Fruit fly (Drosophila melanogaster): ENCODE measurements around the gene CG42813.

Gene CG42813

DNA sequence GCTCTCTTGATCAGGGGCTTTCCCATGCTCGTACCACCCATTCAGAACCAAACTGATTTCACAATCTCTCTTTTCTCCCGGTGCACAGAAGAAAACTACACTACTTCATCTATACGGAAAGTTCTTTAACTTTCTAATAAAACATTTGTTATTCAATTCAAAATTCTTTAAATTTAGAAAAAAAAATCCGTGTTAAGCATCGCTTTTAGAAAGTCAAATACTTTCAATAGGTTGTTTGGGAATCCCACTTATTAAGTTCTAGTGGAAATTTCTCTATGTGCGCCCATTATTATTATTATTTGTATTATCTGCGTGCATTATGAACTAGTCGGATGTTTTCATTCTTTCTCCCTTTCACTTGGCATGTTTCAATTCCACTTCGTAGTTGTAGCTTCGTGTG is 35.3 kb downstream of the CG42813 start (continued):
- TF ChIP-seq cyc (GFP tag; optimal IDR thresholded peaks at IDR 0.05) (no peak), Gug (GFP tag; IDR thresholded peaks at IDR 0.05) (peak; percentile 62), CG1621 (tag; optimal IDR thresholded peaks at IDR 0.05) (no peak), CG10631 (GFP tag; optimal IDR thresholded peaks at IDR 0.05) (no peak), CG8119 (GFP tag; IDR thresholded peaks at IDR 0.05) (peak; percentile 69), CG10669 (GFP tag; optimal IDR thresholded peaks at IDR 0.05) (peak; percentile 8), CG9139 (GFP tag; optimal IDR thresholded peaks at IDR 0.05) (no peak), CG31627 (GFP tag; optimal IDR thresholded peaks at IDR 0.05) (no peak), CG6163 (GFP tag; IDR thresholded peaks at IDR 0.05) (peak; percentile 46; the same call in 1 of the 3 replicates), CG8632 (GFP tag; optimal IDR thresholded peaks at IDR 0.05) (no peak), fd85E (GFP tag; optimal IDR thresholded peaks at IDR 0.05) (no peak), CG3032 (tag; optimal IDR thresholded peaks at IDR 0.05) (peak; percentile 10), CG11762 (GFP tag; optimal IDR thresholded peaks at IDR 0.05; ENCODE audit: insufficient read depth) (no peak), Hr39 (GFP tag; optimal IDR thresholded peaks at IDR 0.05) (no peak), Sox102F (GFP tag; optimal IDR thresholded peaks at IDR 0.05) (no peak), Eip93F (GFP tag; optimal IDR thresholded peaks at IDR 0.05) (no peak), ss (GFP tag; optimal IDR thresholded peaks at IDR 0.05) (no peak), CG34406 (GFP tag; optimal IDR thresholded peaks at IDR 0.05) (no peak), fd59A (GFP tag; optimal IDR thresholded peaks at IDR 0.05) (no peak), CG8319 (GFP tag; optimal IDR thresholded peaks at IDR 0.05) (no peak), vri (GFP tag; optimal IDR thresholded peaks at IDR 0.05) (no peak), Smox (GFP tag; optimal IDR thresholded peaks at IDR 0.05) (no peak), Blimp-1 (GFP tag; optimal IDR thresholded peaks at IDR 0.05) (no peak), Lpt (GFP tag; optimal IDR thresholded peaks at IDR 0.05) (no peak), lz (GFP tag; optimal IDR thresholded peaks at IDR 0.05) (no peak), achi (GFP tag; optimal IDR thresholded peaks at IDR 0.05) (peak; percentile 12), OdsH (GFP tag; optimal IDR thresholded peaks at IDR 0.05) (peak; percentile 20), CG11294 (GFP tag; IDR thresholded peaks at IDR 0.05) (no peak), CG11902 (GFP tag; optimal IDR thresholded peaks at IDR 0.05) (no peak), Sox15 (GFP tag; optimal IDR thresholded peaks at IDR 0.05) (no peak), CG6808 (GFP tag; optimal IDR thresholded peaks at IDR 0.05) (no peak), net (GFP tag; optimal IDR thresholded peaks at IDR 0.05) (peak; percentile 14), topi (GFP tag; optimal IDR thresholded peaks at IDR 0.05) (no peak), CG6276 (GFP tag; optimal IDR thresholded peaks at IDR 0.05) (peak; percentile 34), CG6792 (GFP tag; optimal IDR thresholded peaks at IDR 0.05) (no peak)

DNA sequence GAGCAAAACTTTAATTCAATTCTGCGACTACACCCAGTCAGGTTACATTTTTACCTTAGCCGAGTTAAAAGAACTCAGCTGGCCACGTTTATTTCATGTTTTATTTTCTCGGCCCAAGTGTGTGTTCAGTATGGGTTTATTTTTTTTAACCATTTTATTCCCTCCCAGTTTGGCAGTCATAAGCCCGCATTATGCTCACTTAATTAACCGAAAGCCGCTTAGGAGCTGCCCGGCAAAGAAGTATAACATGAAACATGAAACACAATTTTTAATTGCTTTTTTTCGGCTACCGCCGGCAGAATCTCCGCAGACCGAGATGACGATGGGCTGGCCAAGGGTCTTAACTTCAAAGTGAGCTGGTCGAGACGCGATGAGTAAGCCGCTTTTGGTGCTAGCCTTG is 41.5 kb downstream of the CG42813 start:
- no peak for TF ChIP-seq topi (GFP tag; optimal IDR thresholded peaks at IDR 0.05)
- TF ChIP-seq Hr38 (GFP tag; optimal IDR thresholded peaks at IDR 0.05), result no peak
- TF ChIP-seq CG6276 (GFP tag; optimal IDR thresholded peaks at IDR 0.05), result no peak
- no peak for TF ChIP-seq achi (GFP tag; optimal IDR thresholded peaks at IDR 0.05)
- TF ChIP-seq Met (GFP tag; optimal IDR thresholded peaks at IDR 0.05), result no peak
- no peak for TF ChIP-seq fd85E (GFP tag; optimal IDR thresholded peaks at IDR 0.05)
- TF ChIP-seq CG9139 (GFP tag; optimal IDR thresholded peaks at IDR 0.05), result no peak
- TF ChIP-seq Blimp-1 (GFP tag; optimal IDR thresholded peaks at IDR 0.05), result no peak
- no peak for TF ChIP-seq CG3032 (tag; optimal IDR thresholded peaks at IDR 0.05)
- TF ChIP-seq Lpt (GFP tag; optimal IDR thresholded peaks at IDR 0.05), result no peak
- TF ChIP-seq Sox14 (GFP tag; optimal IDR thresholded peaks at IDR 0.05), result no peak
- TF ChIP-seq OdsH (GFP tag; optimal IDR thresholded peaks at IDR 0.05), result no peak
- no peak for TF ChIP-seq CG6854 (GFP tag; optimal IDR thresholded peaks at IDR 0.05)
- TF ChIP-seq CG34406 (GFP tag; optimal IDR thresholded peaks at IDR 0.05), result no peak
- TF ChIP-seq dac (GFP tag; optimal IDR thresholded peaks at IDR 0.05), result no peak
- TF ChIP-seq Eip93F (GFP tag; optimal IDR thresholded peaks at IDR 0.05), result no peak
- TF ChIP-seq salr (GFP tag; optimal IDR thresholded peaks at IDR 0.05), result no peak
- no peak for TF ChIP-seq CG16779 (tag; optimal IDR thresholded peaks at IDR 0.05)
- no peak for TF ChIP-seq CG31627 (GFP tag; optimal IDR thresholded peaks at IDR 0.05)

Measured in whole organism, prepupa.